Worm (Caenorhabditis elegans) whole organism, L4 larva: ENCODE data around the gene F49E11.7.

Experiments
- F49E8.2 ChIP-seq: sonication (generic microtip); optimal IDR thresholded peaks from 2 replicates; lab custom pipeline; 2016; ENCODE audit warnings: missing compliant biosample characterization, mild to moderate bottlenecking, missing genetic modification characterization, borderline replicate concordance
- attf-4 ChIP-seq: sonication (generic microtip); optimal IDR thresholded peaks from 3 replicates; lab custom pipeline; 2017; ENCODE audit warnings: missing biosample characterization, missing genetic modification characterization
- ceh-82 ChIP-seq: sonication (generic microtip); optimal IDR thresholded peaks from 2 replicates; lab custom pipeline; 2017; ENCODE audit warnings: missing biosample characterization, missing genetic modification characterization
- dmd-6 ChIP-seq: fragments of 200-800 bp; sonication (Bioruptor generic); IDR thresholded peaks from 2 replicates; pipeline ENCODE4 v1.3.6; 2022; ENCODE audit warnings: missing genetic modification reagents, missing genetic modification characterization, missing compliant biosample characterization
- dmd-9 ChIP-seq: fragments of 200-800 bp; sonication (Bioruptor generic); IDR thresholded peaks from 2 replicates; pipeline ENCODE4 v1.3.6; 2022; ENCODE audit warnings: missing genetic modification reagents, missing genetic modification characterization, missing compliant biosample characterization
- hif-1 ChIP-seq, 2 experiments: sonication (generic microtip); optimal IDR thresholded peaks; 2 replicates each; lab custom pipeline; 2016 to 2017; ENCODE audit warnings: missing compliant biosample characterization in 2 of 2, missing genetic modification characterization in 2 of 2, missing genetic modification reagents in 2 of 2, missing genotype in 2 of 2, mild to moderate bottlenecking in 1 of 2
- lin-38 ChIP-seq: fragments of 200-800 bp; sonication (Bioruptor generic); IDR thresholded peaks from 2 replicates; pipeline ENCODE4 v1.3.6; 2022; ENCODE audit warnings: missing genetic modification reagents, missing genetic modification characterization, missing compliant biosample characterization
- mdl-1 ChIP-seq, 2 experiments: fragments of 150-350 bp in 1 of 2; sonication (generic microtip) in 1 of 2; optimal IDR thresholded peaks; 2 replicates each; lab custom pipeline; 2014 to 2017; ENCODE audit warnings: missing biosample characterization in 2 of 2, missing genetic modification characterization in 2 of 2
- mdt-29 ChIP-seq: fragments of 200-800 bp; sonication (Bioruptor generic); IDR thresholded peaks from 2 replicates; pipeline ENCODE4 v1.3.6; 2022; ENCODE audit warnings: missing genetic modification reagents, missing genetic modification characterization, missing compliant biosample characterization
- mes-2 ChIP-seq: sonication (generic microtip); optimal IDR thresholded peaks from 2 replicates; lab custom pipeline; 2016; ENCODE audit warnings: missing genotype, mild to moderate bottlenecking, missing genetic modification characterization, missing compliant biosample characterization; ENCODE audit not compliant: poor library complexity, severe bottlenecking
- nhr-102 ChIP-seq: sonication (generic microtip); optimal IDR thresholded peaks from 2 replicates; lab custom pipeline; 2016; ENCODE audit warnings: mild to moderate bottlenecking, missing genetic modification characterization, moderate library complexity, missing compliant biosample characterization
- pha-4 ChIP-seq, 2 experiments: fragments of 150-350 bp in 1 of 2; fragments of 200-800 bp in 1 of 2; sonication (Bioruptor generic) in 1 of 2; IDR thresholded peaks in 1 of 2; optimal IDR thresholded peaks in 1 of 2; 2 replicates each; pipeline versions ENCODE4 v1.3.6 to Lab custom; 2014 to 2022; ENCODE audit warnings: missing genetic modification characterization in 2 of 2, missing genetic modification reagents in 2 of 2, missing biosample characterization in 1 of 2, missing compliant biosample characterization in 1 of 2
- snpc-4 ChIP-seq: fragments of 150-350 bp; optimal IDR thresholded peaks from 2 replicates; lab custom pipeline; 2014; ENCODE audit warnings: missing biosample characterization, missing genetic modification characterization

F49E11.7 gene

DNA sequence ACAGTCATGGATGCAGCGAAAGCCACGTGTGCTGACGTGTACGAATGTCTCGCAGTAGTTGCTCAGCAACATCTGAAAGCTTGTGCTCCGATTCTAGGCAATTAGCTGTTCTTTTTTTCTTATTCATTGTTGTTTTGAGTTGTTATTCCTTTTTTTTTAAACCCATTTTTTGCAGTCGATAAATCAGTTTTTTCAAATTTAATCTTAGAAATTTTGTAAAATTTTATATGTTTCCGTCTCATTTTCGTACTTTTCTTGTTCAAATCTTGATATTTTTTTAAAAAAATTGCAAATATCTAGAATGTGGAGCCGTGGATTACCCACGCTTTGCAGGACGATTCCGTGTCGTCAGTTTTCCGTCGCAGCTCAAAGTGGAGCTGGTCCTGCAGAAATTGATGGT is 47.7 kb downstream of the F49E11.7 start, which contains the start of gene fask-1:
fask-1 (plus strand) TSS at position 301 of the 400 bp plus-strand sequence.
- TF ChIP-seq ceh-82 (no peak), attf-4 (tag; lab: Kevin White, UChicago) (no peak), lin-38 (GFP tag; lab: Robert Waterston, UW) (0 out of 2 replicates have a peak, but pooled peaks have one; percentile 39)

DNA sequence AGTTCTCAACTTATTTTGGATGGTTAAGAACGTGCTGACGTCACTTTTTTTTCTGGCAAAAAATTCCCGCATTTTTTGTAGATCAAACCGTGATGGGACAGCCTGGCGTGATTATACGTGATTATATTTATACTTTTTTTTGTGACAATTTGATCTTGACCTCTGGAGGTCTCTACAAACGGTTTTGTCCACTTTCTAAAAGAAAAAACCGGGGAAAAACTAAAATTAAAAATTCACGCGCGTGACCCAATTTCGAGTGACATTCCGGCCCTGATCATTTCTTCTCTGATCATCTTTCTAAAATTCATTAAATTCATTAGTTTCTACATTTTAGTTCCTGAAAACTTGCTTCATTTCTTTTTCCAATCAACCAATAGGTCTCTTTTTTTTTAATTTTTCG is 52.2 kb downstream of the F49E11.7 start, which contains the start of gene rde-11:
rde-11 (plus strand) TSS at position 301 of the 400 bp plus-strand sequence.
- TF ChIP-seq dmd-6 (GFP tag; lab: Robert Waterston, UW) = no peak
- TF ChIP-seq dmd-9 (GFP tag; lab: Robert Waterston, UW) = no peak
- no peak for TF ChIP-seq snpc-4 (tag; lab: Kevin White, UChicago)
- no peak for TF ChIP-seq mdl-1 (tag; optimal IDR thresholded peaks at IDR 0.05; lab: Kevin White, UChicago)
- TF ChIP-seq mdt-29 (GFP tag; lab: Robert Waterston, UW) = no peak
- no peak for TF ChIP-seq mes-2 (tag; lab: Kevin White, UChicago)
- TF ChIP-seq F49E8.2 (tag; lab: Kevin White, UChicago) = no peak
- TF ChIP-seq pha-4 (GFP tag; IDR thresholded peaks at IDR 0.05; lab: Robert Waterston, UW) = no peak
- TF ChIP-seq pha-4 (tag; optimal IDR thresholded peaks at IDR 0.05; lab: Kevin White, UChicago) = no peak
- no peak for TF ChIP-seq hif-1 (tag; optimal IDR thresholded peaks at IDR 0.05; lab: Kevin White, UChicago)
- TF ChIP-seq nhr-102 (tag; lab: Kevin White, UChicago) = no peak
